Worm (Caenorhabditis elegans): Measurements from ENCODE around the gene C42C1.12.

The C42C1.12 gene

ce11 chrIV:12326932-12327331 is 44.9 kb upstream of the C42C1.12 start, which contains the start of gene F19B6.3:
Gene F19B6.3 (plus strand): TSS chrIV:12327232.
- TF ChIP-seq egl-43 (GFP tag; IDR thresholded peaks at IDR 0.05), result 0 out of 2 replicates have a peak, but pooled peaks have one; percentile 9

ce11 chrIV:12311597-12311996 is 29.6 kb upstream of the C42C1.12 start, which contains the start of gene oac-58:
Gene oac-58 (minus strand): TSS chrIV:12311697.
- no peak for TF ChIP-seq nhr-102 (tag; optimal IDR thresholded peaks at IDR 0.05)
- TF ChIP-seq nhr-41 (GFP tag; IDR thresholded peaks at IDR 0.05), result no peak
- TF ChIP-seq duxl-1 (tag; optimal IDR thresholded peaks at IDR 0.05; ENCODE audit: poor library complexity), result no peak
- TF ChIP-seq hmg-1.1 (GFP tag; IDR thresholded peaks at IDR 0.05), result no peak
- no peak for TF ChIP-seq ceh-82 (tag; optimal IDR thresholded peaks at IDR 0.05)
- TF ChIP-seq arid-1 (GFP tag; conservative IDR thresholded peaks at IDR 0.05), result no peak
- no peak for TF ChIP-seq ceh-44 (GFP tag; IDR thresholded peaks at IDR 0.05)
- TF ChIP-seq tra-1 (GFP tag; IDR thresholded peaks at IDR 0.05), result no peak
- no peak for TF ChIP-seq mdt-29 (GFP tag; IDR thresholded peaks at IDR 0.05)
- no peak for TF ChIP-seq zag-1 (tag; optimal IDR thresholded peaks at IDR 0.05)
- TF ChIP-seq daf-19 (GFP tag; conservative IDR thresholded peaks at IDR 0.05), result no peak
- TF ChIP-seq pha-4 (GFP tag; IDR thresholded peaks at IDR 0.05), result no peak
- no peak for TF ChIP-seq pha-4 (tag; optimal IDR thresholded peaks at IDR 0.05)
- no peak for TF ChIP-seq dpl-1 (GFP tag; optimal IDR thresholded peaks at IDR 0.05)
- no peak for TF ChIP-seq mxl-3 (GFP tag; optimal IDR thresholded peaks at IDR 0.05)
- no peak for TF ChIP-seq unc-62 (GFP tag; optimal IDR thresholded peaks at IDR 0.05 in 1 of 2)
- TF ChIP-seq unc-62 (tag; optimal IDR thresholded peaks at IDR 0.05), result no peak
- TF ChIP-seq daf-12 (tag; optimal IDR thresholded peaks at IDR 0.05), result no peak
- TF ChIP-seq ceh-20 (GFP tag; IDR thresholded peaks at IDR 0.05), result no peak

- TF ChIP-seq ZK337.2 (GFP tag; IDR thresholded peaks at IDR 0.05), result no peak
- no peak for TF ChIP-seq dmd-9 (GFP tag; IDR thresholded peaks at IDR 0.05)
- no peak for TF ChIP-seq nhr-10 (tag; optimal IDR thresholded peaks at IDR 0.05)
Measured at ce11 chrIV:12307720-12308119, 25.7 kb upstream of the C42C1.12 start, which contains the start of gene oac-57. Gene oac-57 (minus strand): TSS chrIV:12307820.

- TF ChIP-seq mxl-3 (GFP tag; optimal IDR thresholded peaks at IDR 0.05), result no peak
- no peak for TF ChIP-seq hlh-30 (tag; optimal IDR thresholded peaks at IDR 0.05; ENCODE audit: insufficient read depth)
- TF ChIP-seq aly-2 (tag; optimal IDR thresholded peaks at IDR 0.05), result no peak
- TF ChIP-seq mep-1 (tag; optimal IDR thresholded peaks at IDR 0.05), result no peak
- TF ChIP-seq R02D3.7 (tag; optimal IDR thresholded peaks at IDR 0.05), result no peak
- TF ChIP-seq jun-1 (tag; optimal IDR thresholded peaks at IDR 0.05), result no peak
- no peak for TF ChIP-seq T26A8.4 (GFP tag; IDR thresholded peaks at IDR 0.05)
- no peak for TF ChIP-seq madf-9 (GFP tag; conservative IDR thresholded peaks at IDR 0.05)
- TF ChIP-seq egl-27 (tag; optimal IDR thresholded peaks at IDR 0.05), result no peak
- TF ChIP-seq Y5F2A.4 (GFP tag; optimal IDR thresholded peaks at IDR 0.05), result no peak
- TF ChIP-seq lir-3 (tag; optimal IDR thresholded peaks at IDR 0.05), result no peak
- peak in 1 of 2 experiments; percentile 9 for TF ChIP-seq unc-62 (GFP tag; optimal IDR thresholded peaks at IDR 0.05 in 1 of 2)
- TF ChIP-seq unc-62 (tag; optimal IDR thresholded peaks at IDR 0.05), result no peak
- no peak for TF ChIP-seq php-3 (GFP tag; IDR thresholded peaks at IDR 0.05)
- no peak for TF ChIP-seq arid-1 (GFP tag; conservative IDR thresholded peaks at IDR 0.05)
- TF ChIP-seq ceh-28 (tag; optimal IDR thresholded peaks at IDR 0.05), result no peak
- TF ChIP-seq Y75B8A.6 (GFP tag; IDR thresholded peaks at IDR 0.05), result no peak
- TF ChIP-seq duxl-1 (tag; optimal IDR thresholded peaks at IDR 0.05; ENCODE audit: poor library complexity), result no peak
- no peak for TF ChIP-seq nhr-25 (tag; optimal IDR thresholded peaks at IDR 0.05; ENCODE audit: borderline replicate concordance, insufficient read depth)
- no peak for TF ChIP-seq zip-2 (tag; optimal IDR thresholded peaks at IDR 0.05)
- peak; percentile 90 for TF ChIP-seq pqm-1 (tag; optimal IDR thresholded peaks at IDR 0.05)
- no peak for TF ChIP-seq lsy-2 (tag; optimal IDR thresholded peaks at IDR 0.05)
- TF ChIP-seq mdl-1 (tag; optimal IDR thresholded peaks at IDR 0.05), result no peak
- no peak for TF ChIP-seq daf-8 (GFP tag; IDR thresholded peaks at IDR 0.05)
- TF ChIP-seq cey-2 (tag; optimal IDR thresholded peaks at IDR 0.05; ENCODE audit: borderline replicate concordance, insufficient read depth), result no peak
- TF ChIP-seq nhr-6 (tag; optimal IDR thresholded peaks at IDR 0.05), result no peak
- TF ChIP-seq F49E8.2 (tag; optimal IDR thresholded peaks at IDR 0.05; ENCODE audit: borderline replicate concordance), result no peak
- TF ChIP-seq ZK546.5 (tag; optimal IDR thresholded peaks at IDR 0.05), result no peak
Measured at ce11 chrIV:12305956-12306355, 23.9 kb upstream of the C42C1.12 start.
